Fruit fly (Drosophila melanogaster): Measurements from ENCODE around the gene RanBP3.
A peak's percentile ranks its signal among the peaks of the same experiment; 100 is the strongest.

Gene RanBP3

dm6 chr3R:23772808-23773207, 20.2 kb upstream of the RanBP3 start, which contains the start of gene tst (continued):
- TF ChIP-seq CG11085 (GFP tag; IDR thresholded peaks at IDR 0.05) (peak; percentile 95), CG7745 (tag; optimal IDR thresholded peaks at IDR 0.05) (no peak), Gug (GFP tag; IDR thresholded peaks at IDR 0.05) (peak; percentile 95), Sox102F (GFP tag; optimal IDR thresholded peaks at IDR 0.05) (peak; percentile 96), CG12104 (GFP tag; optimal IDR thresholded peaks at IDR 0.05) (peak; percentile 88), CG30403 (GFP tag; optimal IDR thresholded peaks at IDR 0.05) (peak; percentile 94), tin (GFP tag; optimal IDR thresholded peaks at IDR 0.05) (peak; percentile 88), CG1647 (GFP tag; optimal IDR thresholded peaks at IDR 0.05) (peak; percentile 8), pan (optimal IDR thresholded peaks at IDR 0.05) (no peak), pan (GFP tag; optimal IDR thresholded peaks at IDR 0.05 in 1 of 2, IDR thresholded peaks at IDR 0.05 in 1 of 2) (peak in 1 of 2 experiments; percentile 97), CG14860 (GFP tag; IDR thresholded peaks at IDR 0.05; ENCODE audit: partially characterized antibody) (no peak), Dbx (GFP tag; IDR thresholded peaks at IDR 0.05) (peak; percentile 96), gsb-n (tag; optimal IDR thresholded peaks at IDR 0.05) (peak; percentile 95), Sox100B (GFP tag; optimal IDR thresholded peaks at IDR 0.05) (peak; percentile 88), CG1529 (GFP tag; optimal IDR thresholded peaks at IDR 0.05) (peak; percentile 69), MESR4 (GFP tag; optimal IDR thresholded peaks at IDR 0.05) (peak; percentile 36), Hey (tag; optimal IDR thresholded peaks at IDR 0.05) (no peak), CG32532 (GFP tag; IDR thresholded peaks at IDR 0.05) (peak; percentile 98), Hsf (GFP tag; optimal IDR thresholded peaks at IDR 0.05) (peak; percentile 61), rib (GFP tag; IDR thresholded peaks at IDR 0.05) (peak; percentile 92), twi (tag; optimal IDR thresholded peaks at IDR 0.05) (peak; percentile 80), Mrtf (GFP tag; IDR thresholded peaks at IDR 0.05) (peak; percentile 95), Hr51 (GFP tag; optimal IDR thresholded peaks at IDR 0.05) (peak; percentile 44 to 90), nerfin-1 (tag; optimal IDR thresholded peaks at IDR 0.05) (peak; percentile 79), CkIIα-i1 (GFP tag; IDR thresholded peaks at IDR 0.05) (peak; percentile 57), onecut (GFP tag; IDR thresholded peaks at IDR 0.05) (peak; percentile 74), Hr39 (optimal IDR thresholded peaks at IDR 0.05) (no peak), CG12071 (GFP tag; optimal IDR thresholded peaks at IDR 0.05) (no peak), ind (GFP tag; optimal IDR thresholded peaks at IDR 0.05) (peak; percentile 94), NK7.1 (GFP tag; optimal IDR thresholded peaks at IDR 0.05) (no peak), CG11456 (GFP tag; IDR thresholded peaks at IDR 0.05) (peak; percentile 97), hb (GFP tag; IDR thresholded peaks at IDR 0.05; ENCODE audit: partially characterized antibody) (no peak), ham (GFP tag; IDR thresholded peaks at IDR 0.05) (peak; percentile 79), Sry-β (GFP tag; optimal IDR thresholded peaks at IDR 0.05) (peak; percentile 59), exex (tag; optimal IDR thresholded peaks at IDR 0.05) (peak; percentile 63), gro (GFP tag; optimal IDR thresholded peaks at IDR 0.05) (no peak), dan (GFP tag; IDR thresholded peaks at IDR 0.05) (peak; percentile 86), amos (GFP tag; IDR thresholded peaks at IDR 0.05; ENCODE audit: partially characterized antibody) (no peak), B-H1 (GFP tag; IDR thresholded peaks at IDR 0.05) (peak; percentile 96), nom (GFP tag; optimal IDR thresholded peaks at IDR 0.05) (peak; percentile 51), Neu2 (GFP tag; optimal IDR thresholded peaks at IDR 0.05; ENCODE audit: borderline replicate concordance) (no peak), Fer3 (tag; optimal IDR thresholded peaks at IDR 0.05) (peak; percentile 92), CG18011 (GFP tag; optimal IDR thresholded peaks at IDR 0.05) (peak; percentile 42), lola (GFP tag; optimal IDR thresholded peaks at IDR 0.05) (peak in 1 of 3 experiments; percentile 88), Sry-δ (GFP tag; optimal IDR thresholded peaks at IDR 0.05) (peak; percentile 44), CG9437 (GFP tag; optimal IDR thresholded peaks at IDR 0.05) (peak; percentile 81), CG6683 (GFP tag; optimal IDR thresholded peaks at IDR 0.05) (peak; percentile 81), dati (GFP tag; IDR thresholded peaks at IDR 0.05) (peak; percentile 78), NC2β (GFP tag; optimal IDR thresholded peaks at IDR 0.05) (no peak), CG12155 (GFP tag; optimal IDR thresholded peaks at IDR 0.05) (peak; percentile 89), oc (tag; optimal IDR thresholded peaks at IDR 0.05) (peak; percentile 89)
